Fruit fly (Drosophila melanogaster): ENCODE data around the gene CG3556.

- TF ChIP-seq h (GFP tag; optimal IDR thresholded peaks at IDR 0.05) (peak; percentile 48), ey (GFP tag; optimal IDR thresholded peaks at IDR 0.05) (peak; percentile 19), Dif (GFP tag; optimal IDR thresholded peaks at IDR 0.05; ENCODE audit: partially characterized antibody) (no peak), woc (GFP tag; optimal IDR thresholded peaks at IDR 0.05) (no peak), sage (GFP tag; optimal IDR thresholded peaks at IDR 0.05) (no peak), Dfd (GFP tag; optimal IDR thresholded peaks at IDR 0.05) (no peak), usp (GFP tag; optimal IDR thresholded peaks at IDR 0.05) (no peak), tai (GFP tag; optimal IDR thresholded peaks at IDR 0.05) (no peak), dl (GFP tag; optimal IDR thresholded peaks at IDR 0.05; ENCODE audit: insufficient read depth in 1 of 2, partially characterized antibody in 2 of 2) (no peak), pan (optimal IDR thresholded peaks at IDR 0.05) (no peak), Hnf4 (GFP tag; optimal IDR thresholded peaks at IDR 0.05) (no peak), OdsH (GFP tag; optimal IDR thresholded peaks at IDR 0.05) (no peak), br (GFP tag; optimal IDR thresholded peaks at IDR 0.05) (no peak)
Measured at dm6 chrX:4560182-4560845, 30.3 kb downstream of the CG3556 start.

Measured in whole organism, wandering third instar larva.